Worm (Caenorhabditis elegans): ENCODE measurements around the gene sel-5.

Gene sel-5

DNA sequence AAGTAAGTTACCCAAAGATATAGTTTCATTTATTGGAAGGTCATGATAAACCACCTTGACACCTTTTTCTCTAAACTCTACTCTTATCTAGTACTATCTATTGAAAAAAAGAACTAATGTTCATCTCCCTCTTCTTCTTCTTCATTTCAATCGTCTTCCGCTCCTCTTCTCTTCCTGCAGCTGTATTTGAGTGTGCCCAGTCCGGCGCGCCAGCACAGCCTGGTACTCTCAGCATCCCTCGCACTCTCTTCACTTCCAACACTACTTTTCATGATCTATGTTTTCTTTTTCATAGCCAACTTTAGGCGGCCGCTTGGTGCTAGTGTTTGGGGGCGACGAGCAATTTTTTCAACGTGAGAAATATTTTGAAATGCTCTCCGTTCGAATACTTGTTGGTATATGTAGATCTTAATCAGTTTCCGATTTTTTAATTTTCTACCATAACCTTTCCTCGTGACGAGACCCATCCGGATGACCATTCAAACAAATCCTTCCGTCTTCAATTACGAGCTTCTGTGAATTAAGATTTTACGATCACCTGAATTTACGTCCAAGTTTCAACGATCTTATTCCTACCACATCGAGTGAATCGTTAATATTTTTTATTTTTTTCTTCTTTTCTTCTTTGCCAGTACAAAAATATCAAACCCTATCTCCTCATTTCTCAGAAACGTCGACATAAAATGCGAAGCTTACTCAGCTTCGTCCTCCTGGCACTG, 16.0 kb downstream of the sel-5 start, which contains the start of gene pan-1:
TSS of gene pan-1 (plus strand) at position 669 of the 719 bp plus-strand sequence.
- no peak for TF ChIP-seq lir-3 (tag; optimal IDR thresholded peaks at IDR 0.05)
- peak; percentile 32; the same call in 1 of the 2 replicates for TF ChIP-seq set-16 (GFP tag; IDR thresholded peaks at IDR 0.05)
- TF ChIP-seq lin-15B (tag; optimal IDR thresholded peaks at IDR 0.05): no peak
- peak; percentile 68 for TF ChIP-seq rbr-2 (tag; optimal IDR thresholded peaks at IDR 0.05)
- peak; percentile 46; the same call in 1 of the 2 replicates for TF ChIP-seq arid-1 (GFP tag; conservative IDR thresholded peaks at IDR 0.05)
- peak; percentile 39 for TF ChIP-seq pqm-1 (tag; optimal IDR thresholded peaks at IDR 0.05)
- no peak for TF ChIP-seq mdt-29 (GFP tag; IDR thresholded peaks at IDR 0.05)
- no peak for TF ChIP-seq gei-8 (GFP tag; optimal IDR thresholded peaks at IDR 0.05)
- TF ChIP-seq madf-9 (GFP tag; conservative IDR thresholded peaks at IDR 0.05): peak; percentile 32; the same call in 1 of the 2 replicates
- no peak for TF ChIP-seq fkh-10 (GFP tag; optimal IDR thresholded peaks at IDR 0.05)
- TF ChIP-seq hlh-30 (tag; optimal IDR thresholded peaks at IDR 0.05; ENCODE audit: insufficient read depth): peak; percentile 59
- peak; percentile 20 to 52 for TF ChIP-seq lsy-2 (tag; optimal IDR thresholded peaks at IDR 0.05)
- peak in 1 of 2 experiments; percentile 44 for TF ChIP-seq unc-62 (GFP tag; optimal IDR thresholded peaks at IDR 0.05 in 1 of 2)
- TF ChIP-seq unc-62 (tag; optimal IDR thresholded peaks at IDR 0.05): no peak
- TF ChIP-seq ceh-28 (tag; optimal IDR thresholded peaks at IDR 0.05): no peak
- peak in 1 of 2 experiments; percentile 35 for TF ChIP-seq mdl-1 (tag; optimal IDR thresholded peaks at IDR 0.05)
- no peak for TF ChIP-seq php-3 (GFP tag; IDR thresholded peaks at IDR 0.05)
- TF ChIP-seq snpc-4 (tag; optimal IDR thresholded peaks at IDR 0.05): no peak
- TF ChIP-seq hmg-1.1 (GFP tag; IDR thresholded peaks at IDR 0.05): peak; percentile 81
- peak; percentile 54 for TF ChIP-seq mep-1 (tag; optimal IDR thresholded peaks at IDR 0.05)
- no peak for TF ChIP-seq pha-4 (GFP tag; IDR thresholded peaks at IDR 0.05)
- peak; percentile 50 for TF ChIP-seq pha-4 (tag; optimal IDR thresholded peaks at IDR 0.05)
- no peak for TF ChIP-seq daf-19 (GFP tag; conservative IDR thresholded peaks at IDR 0.05)
- TF ChIP-seq nhr-48 (tag; optimal IDR thresholded peaks at IDR 0.05): peak; percentile 34
- no peak for TF ChIP-seq egl-43 (GFP tag; IDR thresholded peaks at IDR 0.05)
- TF ChIP-seq mxl-3 (GFP tag; optimal IDR thresholded peaks at IDR 0.05): peak; percentile 68
- TF ChIP-seq ctbp-1 (GFP tag; IDR thresholded peaks at IDR 0.05): 0 out of 2 replicates have a peak, but pooled peaks have one; percentile 54
- peak; percentile 15 for TF ChIP-seq nhr-11 (tag; optimal IDR thresholded peaks at IDR 0.05)
- TF ChIP-seq unc-39 (tag; optimal IDR thresholded peaks at IDR 0.05): no peak
- peak; percentile 19 for TF ChIP-seq aha-1 (tag)
- TF ChIP-seq fos-1 (tag; optimal IDR thresholded peaks at IDR 0.05): no peak
- TF ChIP-seq nhr-28 (tag; optimal IDR thresholded peaks at IDR 0.05): peak; percentile 60
- TF ChIP-seq vab-7 (GFP tag; IDR thresholded peaks at IDR 0.05): no peak
- TF ChIP-seq hif-1 (tag; optimal IDR thresholded peaks at IDR 0.05): peak in 1 of 2 experiments; percentile 14
- TF ChIP-seq ZK337.2 (GFP tag; IDR thresholded peaks at IDR 0.05): no peak
- peak in 1 of 2 experiments; percentile 7 for TF ChIP-seq daf-16 (GFP tag; optimal IDR thresholded peaks at IDR 0.05)
- TF ChIP-seq daf-16 (tag; optimal IDR thresholded peaks at IDR 0.05): peak; percentile 24
- TF ChIP-seq mxl-2 (GFP tag; conservative IDR thresholded peaks at IDR 0.05): 0 out of 2 replicates have a peak, but pooled peaks have one; percentile 35
- 0 out of 4 replicates have a peak, but pooled peaks of 1 of the 2 experiments have one; percentile 29 for TF ChIP-seq madf-5 (GFP tag; IDR thresholded peaks at IDR 0.05)
- TF ChIP-seq mes-2 (tag; optimal IDR thresholded peaks at IDR 0.05; ENCODE audit: poor library complexity, severe bottlenecking): peak; percentile 48
- peak; percentile 54 for TF ChIP-seq dve-1 (tag; optimal IDR thresholded peaks at IDR 0.05; ENCODE audit: insufficient read depth)
- no peak for TF ChIP-seq saeg-2 (GFP tag; IDR thresholded peaks at IDR 0.05)
- peak; percentile 28; the same call in 1 of the 2 replicates for TF ChIP-seq dmd-6 (GFP tag; IDR thresholded peaks at IDR 0.05)
- TF ChIP-seq hlh-11 (tag; optimal IDR thresholded peaks at IDR 0.05): peak; percentile 89
- no peak for TF ChIP-seq snpc-1.2 (GFP tag; IDR thresholded peaks at IDR 0.05)
- 0 out of 2 replicates have a peak, but pooled peaks have one; percentile 10 for TF ChIP-seq lin-1 (GFP tag; IDR thresholded peaks at IDR 0.05)
- no peak for TF ChIP-seq Y48G9A.11 (GFP tag; IDR thresholded peaks at IDR 0.05)
- TF ChIP-seq T26A8.4 (GFP tag; IDR thresholded peaks at IDR 0.05): peak; percentile 37
